Fruit fly (Drosophila melanogaster) whole organism, embryonic: Measurements from ENCODE around the gene CG17032.
A peak's percentile ranks its signal among the peaks of the same experiment; 100 is the strongest.

Experiments used
- BEAF-32 ChIP-seq: fragments of 200-800 bp; sonication (Bioruptor generic); optimal IDR thresholded peaks from 3 replicates; lab custom pipeline; 2017; ENCODE audit warnings: missing biosample characterization, missing genetic modification characterization, mild to moderate bottlenecking, moderate library complexity, missing genetic modification reagents
- CG10267 ChIP-seq: fragments of 200-800 bp; sonication (Bioruptor generic); optimal IDR thresholded peaks from 2 replicates; lab custom pipeline; 2018; ENCODE audit warnings: missing biosample characterization, mild to moderate bottlenecking, missing genetic modification characterization, moderate library complexity
- CG11456 ChIP-seq: fragments of 200-800 bp; sonication (Bioruptor generic); IDR thresholded peaks from 3 replicates; pipeline ENCODE4 v1.3.6; 2022; ENCODE audit warnings: missing biosample characterization, missing genetic modification characterization
- CG12071 ChIP-seq: fragments of 200-800 bp; sonication (Bioruptor generic); optimal IDR thresholded peaks from 3 replicates; lab custom pipeline; 2018; ENCODE audit warnings: missing biosample characterization, mild to moderate bottlenecking, missing genetic modification characterization
- CG12155 ChIP-seq: fragments of 200-800 bp; sonication (Bioruptor generic); optimal IDR thresholded peaks from 3 replicates; lab custom pipeline; 2016; ENCODE audit warnings: missing biosample characterization, missing genetic modification characterization
- CG12744 ChIP-seq: fragments of 200-800 bp; sonication (Bioruptor generic); optimal IDR thresholded peaks from 2 replicates; lab custom pipeline; 2016; ENCODE audit warnings: missing biosample characterization, missing genetic modification characterization
- CG13296 ChIP-seq: fragments of 200-800 bp; sonication (Bioruptor generic); optimal IDR thresholded peaks from 3 replicates; lab custom pipeline; 2018; ENCODE audit warnings: missing biosample characterization, mild to moderate bottlenecking, missing genetic modification characterization
- CG14014 ChIP-seq: fragments of 200-800 bp; sonication (Bioruptor generic); IDR thresholded peaks from 2 replicates; pipeline ENCODE4 v1.3.6; 2022; ENCODE audit warnings: missing biosample characterization, missing genetic modification characterization
- CG1529 ChIP-seq: fragments of 200-800 bp; sonication (Bioruptor generic); optimal IDR thresholded peaks from 3 replicates; lab custom pipeline; 2018; ENCODE audit warnings: missing biosample characterization, missing genetic modification characterization
- CG15601 ChIP-seq: fragments of 200-800 bp; sonication (Bioruptor generic); optimal IDR thresholded peaks from 3 replicates; lab custom pipeline; 2019; ENCODE audit warnings: missing biosample characterization, mild to moderate bottlenecking, missing genetic modification characterization, moderate library complexity
- CG1602 ChIP-seq: fragments of 200-800 bp; sonication (Bioruptor generic); optimal IDR thresholded peaks from 3 replicates; lab custom pipeline; 2016; ENCODE audit warnings: missing biosample characterization, missing genetic modification characterization
- CG2199 ChIP-seq: fragments of 200-800 bp; sonication (Bioruptor generic); IDR thresholded peaks from 3 replicates; pipeline ENCODE4 v1.3.6; 2022; ENCODE audit warnings: missing biosample characterization, missing genetic modification characterization
- CG32767 ChIP-seq: fragments of 200-800 bp; sonication (Bioruptor generic); IDR thresholded peaks from 2 replicates; pipeline ENCODE4 v1.3.6; 2022; ENCODE audit warnings: missing biosample characterization, missing genetic modification characterization
- CG3726 ChIP-seq: fragments of 200-800 bp; sonication (Bioruptor generic); IDR thresholded peaks from 3 replicates; pipeline ENCODE4, ENCODE4 v1.3.6; 2022; ENCODE audit warnings: missing biosample characterization, missing genetic modification characterization
- CG5180 ChIP-seq: fragments of 200-800 bp; sonication (Bioruptor generic); optimal IDR thresholded peaks from 3 replicates; lab custom pipeline; 2017; ENCODE audit warnings: missing biosample characterization, missing genetic modification characterization, mild to moderate bottlenecking, moderate library complexity, missing genetic modification reagents
- CG7556 ChIP-seq: fragments of 200-800 bp; sonication (Bioruptor generic); optimal IDR thresholded peaks from 2 replicates; lab custom pipeline; 2017; ENCODE audit warnings: missing biosample characterization, mild to moderate bottlenecking, missing genetic modification characterization
- Camta ChIP-seq: fragments of 200-800 bp; sonication (Bioruptor generic); optimal IDR thresholded peaks from 2 replicates; lab custom pipeline; 2016; ENCODE audit warnings: missing biosample characterization, missing genetic modification characterization
- Chrac-16 ChIP-seq: fragments of 200-800 bp; sonication (Bioruptor generic); optimal IDR thresholded peaks from 3 replicates; lab custom pipeline; 2016; ENCODE audit warnings: missing biosample characterization, missing genetic modification characterization
- Dbx ChIP-seq: fragments of 200-800 bp; sonication (Bioruptor generic); IDR thresholded peaks from 3 replicates; pipeline ENCODE4 v1.3.6; 2022; ENCODE audit warnings: missing biosample characterization, missing genetic modification characterization
- Fer3 ChIP-seq: fragments of 200-800 bp; sonication (Bioruptor generic); optimal IDR thresholded peaks from 2 replicates; lab custom pipeline; 2018; ENCODE audit warnings: missing biosample characterization, mild to moderate bottlenecking, missing genetic modification characterization, moderate library complexity
- HHEX ChIP-seq: fragments of 200-800 bp; sonication (Bioruptor generic); optimal IDR thresholded peaks from 3 replicates; lab custom pipeline; 2017; ENCODE audit warnings: missing biosample characterization, mild to moderate bottlenecking, missing genetic modification characterization, missing genetic modification reagents
- Hr51 ChIP-seq, 2 experiments: fragments of 200-800 bp; sonication (Bioruptor generic); optimal IDR thresholded peaks; 2 replicates in 1 of 2; 3 replicates in 1 of 2; lab custom pipeline; 2016 to 2018; ENCODE audit warnings: missing biosample characterization in 2 of 2, missing genetic modification characterization in 2 of 2, mild to moderate bottlenecking in 1 of 2, moderate library complexity in 1 of 2
- Lim3 ChIP-seq: fragments of 200-800 bp; sonication (Bioruptor generic); IDR thresholded peaks from 2 replicates; pipeline ENCODE4 v1.3.6; 2022; ENCODE audit warnings: missing biosample characterization, missing genetic modification characterization
- Max ChIP-seq: fragments of 200-800 bp; sonication (Bioruptor generic); optimal IDR thresholded peaks from 2 replicates; lab custom pipeline; 2016; ENCODE audit warnings: missing biosample characterization, mild to moderate bottlenecking, missing genetic modification characterization
- NC2β ChIP-seq: fragments of 200-800 bp; sonication (Bioruptor generic); optimal IDR thresholded peaks from 2 replicates; lab custom pipeline; 2016; ENCODE audit warnings: missing biosample characterization, missing genetic modification characterization
- NFAT ChIP-seq: fragments of 200-800 bp; sonication (Bioruptor generic); IDR thresholded peaks from 2 replicates; pipeline ENCODE4 v1.3.6; 2022; ENCODE audit warnings: missing biosample characterization, missing genetic modification characterization
- Ptx1 ChIP-seq: fragments of 200-800 bp; sonication (Bioruptor generic); IDR thresholded peaks from 2 replicates; pipeline ENCODE4 v1.3.6; 2022; ENCODE audit warnings: missing biosample characterization, missing genetic modification characterization
- Sox102F ChIP-seq: fragments of 200-800 bp; sonication (Bioruptor generic); optimal IDR thresholded peaks from 2 replicates; lab custom pipeline; 2018; ENCODE audit warnings: missing biosample characterization, mild to moderate bottlenecking, missing genetic modification characterization, moderate library complexity
- Sry-β ChIP-seq: fragments of 200-800 bp; sonication (Bioruptor generic); optimal IDR thresholded peaks from 2 replicates; lab custom pipeline; 2018; ENCODE audit warnings: missing biosample characterization, mild to moderate bottlenecking, missing genetic modification characterization, moderate library complexity
- Ssrp ChIP-seq: fragments of 200-800 bp; sonication (Bioruptor generic); optimal IDR thresholded peaks from 2 replicates; lab custom pipeline; 2018; ENCODE audit warnings: missing biosample characterization, mild to moderate bottlenecking, missing genetic modification characterization, moderate library complexity
- ash1 ChIP-seq: fragments of 200-800 bp; sonication (Bioruptor generic); optimal IDR thresholded peaks from 2 replicates; lab custom pipeline; 2018; ENCODE audit warnings: missing biosample characterization, mild to moderate bottlenecking, missing genetic modification characterization
- bab2 ChIP-seq: fragments of 200-800 bp; sonication (Bioruptor generic); optimal IDR thresholded peaks from 2 replicates; lab custom pipeline; 2016; ENCODE audit warnings: missing biosample characterization, missing genetic modification characterization
- crc ChIP-seq: fragments of 200-800 bp; sonication (Bioruptor generic); optimal IDR thresholded peaks from 2 replicates; lab custom pipeline; 2016; ENCODE audit warnings: missing biosample characterization, missing genetic modification characterization
- crol ChIP-seq: fragments of 200-800 bp; sonication (Bioruptor generic); IDR thresholded peaks from 2 replicates; pipeline ENCODE4 v1.3.6; 2022; ENCODE audit warnings: missing biosample characterization, missing genetic modification characterization
- cwo ChIP-seq: fragments of 200-800 bp; sonication (Bioruptor generic); optimal IDR thresholded peaks from 3 replicates; lab custom pipeline; 2017; ENCODE audit warnings: missing biosample characterization, missing genetic modification characterization, mild to moderate bottlenecking, moderate library complexity, missing genetic modification reagents
- dmrt11E ChIP-seq: fragments of 200-800 bp; sonication (Bioruptor generic); optimal IDR thresholded peaks from 3 replicates; lab custom pipeline; 2018; ENCODE audit warnings: missing biosample characterization, mild to moderate bottlenecking, missing genetic modification characterization, moderate library complexity
- ems ChIP-seq: fragments of 200-800 bp; sonication (Bioruptor generic); optimal IDR thresholded peaks from 3 replicates; lab custom pipeline; 2016; ENCODE audit warnings: missing biosample characterization, missing genetic modification characterization
- gcm2 ChIP-seq: fragments of 200-800 bp; sonication (Bioruptor generic); optimal IDR thresholded peaks from 2 replicates; lab custom pipeline; 2016; ENCODE audit warnings: missing biosample characterization, missing genetic modification characterization
- gro ChIP-seq: fragments of 200-800 bp; sonication (Bioruptor generic); optimal IDR thresholded peaks from 2 replicates; lab custom pipeline; 2016; ENCODE audit warnings: missing biosample characterization, missing genetic modification characterization
- h ChIP-seq: fragments of >200 bp; optimal IDR thresholded peaks from 2 replicates; lab custom pipeline; 2017
- her ChIP-seq: fragments of 200-800 bp; sonication (Bioruptor generic); optimal IDR thresholded peaks from 2 replicates; lab custom pipeline; 2016; ENCODE audit warnings: missing biosample characterization, missing genetic modification characterization
- lilli ChIP-seq: fragments of 200-800 bp; sonication (Bioruptor generic); optimal IDR thresholded peaks from 3 replicates; lab custom pipeline; 2016; ENCODE audit warnings: missing biosample characterization, missing genetic modification characterization
- luna ChIP-seq: fragments of 200-800 bp; sonication (Bioruptor generic); optimal IDR thresholded peaks from 2 replicates; lab custom pipeline; 2016; ENCODE audit warnings: missing biosample characterization, missing genetic modification characterization
- pum ChIP-seq: fragments of 200-800 bp; sonication (Bioruptor generic); optimal IDR thresholded peaks from 2 replicates; lab custom pipeline; 2016; ENCODE audit warnings: missing biosample characterization, missing genetic modification characterization
- scrt ChIP-seq: fragments of 200-800 bp; sonication (Bioruptor generic); optimal IDR thresholded peaks from 2 replicates; lab custom pipeline; 2018; ENCODE audit warnings: missing biosample characterization, mild to moderate bottlenecking, missing genetic modification characterization, moderate library complexity
- sima ChIP-seq: fragments of 200-800 bp; sonication (Bioruptor generic); optimal IDR thresholded peaks from 2 replicates; lab custom pipeline; 2016; ENCODE audit warnings: missing biosample characterization, missing genetic modification characterization
- sob ChIP-seq: fragments of 200-800 bp; sonication (Bioruptor generic); IDR thresholded peaks from 2 replicates; pipeline ENCODE4 v1.3.6; 2022; ENCODE audit warnings: missing biosample characterization, missing genetic modification characterization
- trem ChIP-seq: fragments of 200-800 bp; optimal IDR thresholded peaks from 3 replicates; lab custom pipeline; 2019; ENCODE audit warnings: missing biosample characterization, mild to moderate bottlenecking, missing genetic modification characterization, moderate library complexity
- tup ChIP-seq: fragments of 200-800 bp; sonication (Bioruptor generic); optimal IDR thresholded peaks from 2 replicates; lab custom pipeline; 2016; ENCODE audit warnings: missing biosample characterization, mild to moderate bottlenecking, missing genetic modification characterization, moderate library complexity
- twi ChIP-seq: fragments of 200-800 bp; optimal IDR thresholded peaks from 2 replicates; lab custom pipeline; 2019; ENCODE audit warnings: missing biosample characterization, mild to moderate bottlenecking, missing genetic modification characterization, moderate library complexity
- tx ChIP-seq: fragments of 200-800 bp; sonication (Bioruptor generic); optimal IDR thresholded peaks from 2 replicates; lab custom pipeline; 2016; ENCODE audit warnings: missing biosample characterization, missing genetic modification characterization

CG17032 gene

DNA sequence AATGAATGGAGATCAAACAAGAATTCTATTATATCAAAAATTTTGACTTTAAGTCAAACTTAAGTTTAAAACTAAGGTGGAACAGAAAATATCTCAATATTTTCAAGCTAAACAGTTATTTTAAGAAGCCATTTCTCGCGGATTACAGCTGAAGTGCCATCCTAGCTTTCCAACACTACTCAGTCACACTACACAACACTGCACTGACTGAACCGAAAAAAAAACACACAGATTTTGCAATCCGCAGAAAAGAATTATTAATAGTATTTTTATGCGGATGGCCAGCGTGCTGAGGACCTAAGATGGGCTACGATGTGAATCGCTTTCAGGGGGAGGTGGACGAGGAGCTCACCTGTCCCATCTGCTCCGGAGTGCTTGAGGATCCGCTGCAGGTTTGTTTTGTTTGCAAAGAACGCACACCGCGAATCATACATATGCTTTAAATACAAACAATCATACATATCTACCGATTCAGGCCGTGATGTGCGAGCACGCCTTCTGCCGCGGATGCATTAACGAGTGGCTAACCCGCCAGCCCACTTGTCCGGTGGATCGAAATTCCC lies 2.1 kb upstream of the CG17032 start, which contains the start of gene elgi (continued):
- TF ChIP-seq Chrac-16 (peak; percentile 67), Ptx1 (GFP tag; lab: Robert Waterston, UW) (peak; percentile 46), NFAT (GFP tag; lab: Robert Waterston, UW) (peak; percentile 74), trem (tag; lab: Kevin White, UChicago) (peak; percentile 18), h (no peak), CG13296 (GFP tag; lab: Kevin White, UChicago) (peak; percentile 71), Max (GFP tag; lab: Kevin White, UChicago) (peak; percentile 43), CG32767 (0 out of 2 replicates have a peak, but pooled peaks have one; percentile 17), Camta (GFP tag; lab: Kevin White, UChicago) (peak; percentile 56), HHEX (GFP tag; lab: Kevin White, UChicago) (peak; percentile 30), Dbx (GFP tag; lab: Robert Waterston, UW) (peak; percentile 75; the same call in 1 of the 3 replicates), CG10267 (tag; lab: Kevin White, UChicago) (peak; percentile 95), her (GFP tag; lab: Kevin White, UChicago) (peak; percentile 60), Hr51 (GFP tag; optimal IDR thresholded peaks at IDR 0.05; lab: Kevin White, UChicago) (peak in 1 of 2 experiments; percentile 61), scrt (GFP tag; lab: Kevin White, UChicago) (no peak), sima (GFP tag; lab: Kevin White, UChicago) (peak; percentile 32), tx (peak; percentile 15), CG2199 (GFP tag; lab: Robert Waterston, UW) (no peak), CG12155 (peak; percentile 75), ems (GFP tag; lab: Kevin White, UChicago) (peak; percentile 47), Sox102F (GFP tag; lab: Kevin White, UChicago) (no peak), sob (peak; percentile 83), Lim3 (no peak), crol (no peak), tup (GFP tag; lab: Kevin White, UChicago) (peak; percentile 38), bab2 (peak; percentile 54), CG1602 (GFP tag; lab: Kevin White, UChicago) (peak; percentile 4), dmrt11E (peak; percentile 14), pum (GFP tag; lab: Kevin White, UChicago) (peak; percentile 58), CG7556 (GFP tag; lab: Kevin White, UChicago) (peak; percentile 38), twi (tag; lab: Kevin White, UChicago) (peak; percentile 13), luna (GFP tag; lab: Kevin White, UChicago) (peak; percentile 2), NC2β (GFP tag; lab: Kevin White, UChicago) (peak; percentile 49), ash1 (GFP tag; lab: Kevin White, UChicago) (no peak), CG12744 (GFP tag; lab: Kevin White, UChicago) (peak; percentile 18), crc (no peak), lilli (GFP tag; lab: Kevin White, UChicago) (peak; percentile 74), CG14014 (GFP tag; lab: Robert Waterston, UW) (0 out of 2 replicates have a peak, but pooled peaks have one; percentile 22), cwo (GFP tag; lab: Kevin White, UChicago) (peak; percentile 33), Fer3 (tag; lab: Kevin White, UChicago) (peak; percentile 26), CG5180 (GFP tag; lab: Kevin White, UChicago) (peak; percentile 16), CG11456 (GFP tag; lab: Robert Waterston, UW) (peak; percentile 79), CG1529 (GFP tag; lab: Kevin White, UChicago) (peak; percentile 6), CG12071 (GFP tag; lab: Kevin White, UChicago) (peak; percentile 25), BEAF-32 (GFP tag; lab: Kevin White, UChicago) (peak; percentile 12), Ssrp (tag; lab: Kevin White, UChicago) (no peak), gcm2 (GFP tag; lab: Kevin White, UChicago) (no peak), Sry-β (peak; percentile 94), gro (GFP tag; lab: Kevin White, UChicago) (peak; percentile 73), CG15601 (tag; lab: Kevin White, UChicago) (no peak), CG3726 (GFP tag; lab: Robert Waterston, UW) (no peak)
